Fruit fly (Drosophila melanogaster) whole organism, embryonic: ENCODE data around the gene CHES-1-like.

ENCODE experiments used
- Blimp-1 ChIP-seq: fragments of 200-800 bp; sonication (Bioruptor generic); optimal IDR thresholded peaks from 3 replicates; lab custom pipeline; 2018; ENCODE audit warnings: missing biosample characterization, missing genetic modification characterization, mild to moderate bottlenecking, moderate library complexity, missing genetic modification reagents
- C15 ChIP-seq: fragments of 200-800 bp; sonication (Bioruptor generic); IDR thresholded peaks from 3 replicates; pipeline ENCODE4 v1.3.6; 2022; ENCODE audit warnings: missing biosample characterization, missing genetic modification characterization
- CG10147 ChIP-seq: fragments of 200-800 bp; sonication (Bioruptor generic); optimal IDR thresholded peaks from 2 replicates; lab custom pipeline; 2019; ENCODE audit warnings: missing biosample characterization, mild to moderate bottlenecking, missing genetic modification characterization, moderate library complexity
- CG10209 ChIP-seq: fragments of 200-800 bp; sonication (Bioruptor generic); optimal IDR thresholded peaks from 3 replicates; lab custom pipeline; 2017; ENCODE audit warnings: missing biosample characterization, mild to moderate bottlenecking, missing genetic modification characterization, missing genetic modification reagents
- CG11085 ChIP-seq: fragments of 200-800 bp; sonication (Bioruptor generic); IDR thresholded peaks from 2 replicates; pipeline ENCODE4 v1.3.6; 2022; ENCODE audit warnings: missing biosample characterization, missing genetic modification characterization
- CG11247 ChIP-seq: fragments of 200-800 bp; sonication (Bioruptor generic); IDR thresholded peaks from 2 replicates; pipeline ENCODE4 v1.3.6; 2022; ENCODE audit warnings: missing biosample characterization, missing genetic modification characterization
- CG11695 ChIP-seq: fragments of 200-800 bp; sonication (Bioruptor generic); IDR thresholded peaks from 3 replicates; pipeline ENCODE4 v1.3.6; 2022; ENCODE audit warnings: missing biosample characterization, missing genetic modification characterization
- CG11723 ChIP-seq: fragments of 200-800 bp; sonication (Bioruptor generic); optimal IDR thresholded peaks from 2 replicates; lab custom pipeline; 2017; ENCODE audit warnings: missing biosample characterization, mild to moderate bottlenecking, missing genetic modification characterization
- CG14441 ChIP-seq: fragments of 200-800 bp; sonication (Bioruptor generic); IDR thresholded peaks from 2 replicates; pipeline ENCODE4 v1.3.6; 2022; ENCODE audit warnings: missing biosample characterization, missing genetic modification characterization
- CG14860 ChIP-seq: fragments of 200-800 bp; sonication (Bioruptor generic); IDR thresholded peaks from 3 replicates; pipeline ENCODE4 v1.3.6; 2022; ENCODE audit warnings: missing biosample characterization, missing genetic modification characterization; ENCODE audit not compliant: partially characterized antibody
- CG1603 ChIP-seq: fragments of 200-800 bp; sonication (Bioruptor generic); optimal IDR thresholded peaks from 2 replicates; lab custom pipeline; 2019; ENCODE audit warnings: missing biosample characterization, mild to moderate bottlenecking, missing genetic modification characterization, moderate library complexity
- CG17328 ChIP-seq: fragments of 200-800 bp; sonication (Bioruptor generic); IDR thresholded peaks from 2 replicates; pipeline ENCODE4 v1.3.6; 2022; ENCODE audit warnings: missing biosample characterization, missing genetic modification characterization
- CG2889 ChIP-seq: fragments of 200-800 bp; sonication (Bioruptor generic); IDR thresholded peaks from 3 replicates; pipeline ENCODE4 v1.3.6; 2022; ENCODE audit warnings: missing biosample characterization, missing genetic modification characterization
- CG31388 ChIP-seq: fragments of 200-800 bp; sonication (Bioruptor generic); optimal IDR thresholded peaks from 2 replicates; lab custom pipeline; 2016; ENCODE audit warnings: missing biosample characterization, missing genetic modification characterization
- CG4360 ChIP-seq: fragments of 200-800 bp; sonication (Bioruptor generic); IDR thresholded peaks from 2 replicates; pipeline ENCODE4 v1.3.6; 2022; ENCODE audit warnings: missing biosample characterization, missing genetic modification characterization
- CG4730 ChIP-seq: fragments of 200-800 bp; sonication (Bioruptor generic); IDR thresholded peaks from 2 replicates; pipeline ENCODE4 v1.3.6; 2022; ENCODE audit warnings: missing biosample characterization, missing genetic modification characterization
- CG6272 ChIP-seq: fragments of 200-800 bp; sonication (Bioruptor generic); IDR thresholded peaks from 2 replicates; pipeline ENCODE4 v1.3.6; 2022; ENCODE audit warnings: missing biosample characterization, missing genetic modification characterization
- CG7357 ChIP-seq: fragments of 200-800 bp; sonication (Bioruptor generic); IDR thresholded peaks from 3 replicates; pipeline ENCODE4 v1.3.6; 2022; ENCODE audit warnings: missing biosample characterization, missing genetic modification characterization
- CG7372 ChIP-seq: fragments of 200-800 bp; sonication (Bioruptor generic); IDR thresholded peaks from 2 replicates; pipeline ENCODE4 v1.3.6; 2022; ENCODE audit warnings: missing biosample characterization, missing genetic modification characterization
- CG9876 ChIP-seq: fragments of 200-800 bp; sonication (Bioruptor generic); optimal IDR thresholded peaks from 2 replicates; lab custom pipeline; 2016; ENCODE audit warnings: missing biosample characterization, missing genetic modification characterization
- D19B ChIP-seq: fragments of 200-800 bp; sonication (Bioruptor generic); optimal IDR thresholded peaks from 2 replicates; lab custom pipeline; 2017; ENCODE audit warnings: missing biosample characterization, mild to moderate bottlenecking, missing genetic modification characterization
- ERR ChIP-seq: fragments of 200-800 bp; sonication (Bioruptor generic); optimal IDR thresholded peaks from 2 replicates; lab custom pipeline; 2016; ENCODE audit warnings: missing biosample characterization, missing genetic modification characterization
- Ets65A ChIP-seq: fragments of 200-800 bp; sonication (Bioruptor generic); peaks from one replicate; lab custom pipeline; 2016; ENCODE audit warnings: missing biosample characterization, missing genetic modification characterization
- H2.0 ChIP-seq: fragments of 200-800 bp; sonication (Bioruptor generic); IDR thresholded peaks from 2 replicates; pipeline ENCODE4 v1.3.6; 2022; ENCODE audit warnings: missing biosample characterization, missing genetic modification characterization
- MTF-1 ChIP-seq: fragments of 200-800 bp; sonication (Bioruptor generic); optimal IDR thresholded peaks from 2 replicates; lab custom pipeline; 2018; ENCODE audit warnings: missing biosample characterization, mild to moderate bottlenecking, missing genetic modification characterization, borderline replicate concordance
- Med ChIP-seq: fragments of 200-800 bp; sonication (Bioruptor generic); peaks from one replicate; lab custom pipeline; 2016; ENCODE audit warnings: missing biosample characterization, missing genetic modification characterization, mild to moderate bottlenecking, inconsistent platforms, moderate library complexity
- Mrtf ChIP-seq: fragments of 200-800 bp; sonication (Bioruptor generic); IDR thresholded peaks from 3 replicates; pipeline ENCODE4 v1.3.6; 2022; ENCODE audit warnings: missing biosample characterization, missing genetic modification characterization
- NFAT ChIP-seq: fragments of 200-800 bp; sonication (Bioruptor generic); IDR thresholded peaks from 2 replicates; pipeline ENCODE4 v1.3.6; 2022; ENCODE audit warnings: missing biosample characterization, missing genetic modification characterization
- Oli ChIP-seq: fragments of 200-800 bp; sonication (Bioruptor generic); optimal IDR thresholded peaks from 2 replicates; lab custom pipeline; 2018; ENCODE audit warnings: missing biosample characterization, mild to moderate bottlenecking, missing genetic modification characterization, moderate library complexity
- PHDP ChIP-seq: fragments of 200-800 bp; sonication (Bioruptor generic); optimal IDR thresholded peaks from 3 replicates; lab custom pipeline; 2018; ENCODE audit warnings: missing biosample characterization, mild to moderate bottlenecking, missing genetic modification characterization, moderate library complexity
- Ravus ChIP-seq: fragments of 200-800 bp; sonication (Bioruptor generic); IDR thresholded peaks from 2 replicates; pipeline ENCODE4 v1.3.6; 2022; ENCODE audit warnings: missing biosample characterization, missing genetic modification characterization
- Taf1 ChIP-seq: fragments of 200-800 bp; sonication (Bioruptor generic); IDR thresholded peaks from 2 replicates; pipeline ENCODE4 v1.3.6; 2022; ENCODE audit warnings: missing biosample characterization, missing genetic modification characterization
- ac ChIP-seq: fragments of 200-800 bp; sonication (Bioruptor generic); optimal IDR thresholded peaks from 3 replicates; lab custom pipeline; 2017; ENCODE audit warnings: missing biosample characterization, mild to moderate bottlenecking, missing genetic modification characterization
- ap ChIP-seq: fragments of 200-800 bp; sonication (Bioruptor generic); IDR thresholded peaks from 2 replicates; pipeline ENCODE4 v1.3.6; 2022; ENCODE audit warnings: missing biosample characterization, missing genetic modification characterization
- ase ChIP-seq: fragments of 200-800 bp; sonication (Bioruptor generic); IDR thresholded peaks from 3 replicates; pipeline ENCODE4 v1.3.6; 2022; ENCODE audit warnings: missing biosample characterization, missing genetic modification characterization
- chinmo ChIP-seq: fragments of 200-800 bp; sonication (Bioruptor generic); IDR thresholded peaks from 4 replicates; pipeline ENCODE4 v1.3.6; 2022; ENCODE audit warnings: missing biosample characterization, missing genetic modification characterization; ENCODE audit not compliant: partially characterized antibody
- cwo ChIP-seq: fragments of 200-800 bp; sonication (Bioruptor generic); optimal IDR thresholded peaks from 3 replicates; lab custom pipeline; 2017; ENCODE audit warnings: missing biosample characterization, missing genetic modification characterization, mild to moderate bottlenecking, moderate library complexity, missing genetic modification reagents
- danr ChIP-seq: fragments of 200-800 bp; sonication (Bioruptor generic); IDR thresholded peaks from 2 replicates; pipeline ENCODE4 v1.3.6; 2022; ENCODE audit warnings: missing biosample characterization, missing genetic modification characterization
- emc ChIP-seq: fragments of 200-800 bp; sonication (Bioruptor generic); optimal IDR thresholded peaks from 2 replicates; lab custom pipeline; 2016; ENCODE audit warnings: missing biosample characterization, missing genetic modification characterization
- esg ChIP-seq: fragments of 200-800 bp; sonication (Bioruptor generic); conservative IDR thresholded peaks from 2 replicates; pipeline ENCODE4 v1.3.6; 2022; ENCODE audit warnings: missing biosample characterization, missing genetic modification characterization
- grau ChIP-seq: fragments of 200-800 bp; optimal IDR thresholded peaks from 3 replicates; lab custom pipeline; 2019; ENCODE audit warnings: missing biosample characterization, mild to moderate bottlenecking, missing genetic modification characterization, moderate library complexity
- ken ChIP-seq: fragments of 200-800 bp; sonication (Bioruptor generic); IDR thresholded peaks from 3 replicates; pipeline ENCODE4 v1.3.6; 2022; ENCODE audit warnings: missing biosample characterization, missing genetic modification characterization
- lab ChIP-seq: fragments of 200-800 bp; sonication (Bioruptor generic); optimal IDR thresholded peaks from 3 replicates; lab custom pipeline; 2017; ENCODE audit warnings: missing biosample characterization, missing genetic modification characterization, mild to moderate bottlenecking, moderate library complexity, missing genetic modification reagents
- pfk ChIP-seq: fragments of 200-800 bp; sonication (Bioruptor generic); optimal IDR thresholded peaks from 2 replicates; lab custom pipeline; 2018; ENCODE audit warnings: missing biosample characterization, mild to moderate bottlenecking, missing genetic modification characterization, moderate library complexity
- ranshi ChIP-seq: fragments of 200-800 bp; sonication (Bioruptor generic); IDR thresholded peaks from 2 replicates; pipeline ENCODE4 v1.3.6; 2022; ENCODE audit warnings: missing biosample characterization, missing genetic modification characterization
- toy ChIP-seq: fragments of 200-800 bp; sonication (Bioruptor generic); IDR thresholded peaks from 2 replicates; pipeline ENCODE4 v1.3.6; 2022; ENCODE audit warnings: missing biosample characterization, missing genetic modification characterization
- unpg ChIP-seq: fragments of 200-800 bp; sonication (Bioruptor generic); optimal IDR thresholded peaks from 3 replicates; lab custom pipeline; 2018; ENCODE audit warnings: missing biosample characterization, mild to moderate bottlenecking, missing genetic modification characterization, moderate library complexity
- zfh1 ChIP-seq: fragments of 200-800 bp; sonication (Bioruptor generic); IDR thresholded peaks from 3 replicates; pipeline ENCODE4 v1.3.6; 2022; ENCODE audit warnings: missing biosample characterization, missing genetic modification characterization

The CHES-1-like gene

dm6 chrX:7691221-7691914 lies 17.8 kb downstream of the CHES-1-like start (continued):
- 0 out of 3 replicates have a peak, but pooled peaks have one; percentile 25 for TF ChIP-seq Mrtf
- no peak for TF ChIP-seq toy (GFP tag; lab: Robert Waterston, UW)
- peak; percentile 68; the same call in 2 of the 4 replicates for TF ChIP-seq chinmo (GFP tag; lab: Robert Waterston, UW)
- TF ChIP-seq CG4730 (GFP tag; lab: Robert Waterston, UW), result 0 out of 2 replicates have a peak, but pooled peaks have one; percentile 4
- TF ChIP-seq emc (GFP tag; lab: Kevin White, UChicago), result no peak
- TF ChIP-seq NFAT, result peak; percentile 67
- TF ChIP-seq ken, result 0 out of 3 replicates have a peak, but pooled peaks have one; percentile 32
- TF ChIP-seq pfk (GFP tag; lab: Kevin White, UChicago), result no peak
- TF ChIP-seq CG11085 (GFP tag; lab: Robert Waterston, UW), result peak; percentile 45; the same call in 1 of the 2 replicates
- TF ChIP-seq PHDP (tag; lab: Kevin White, UChicago), result peak; percentile 29
- no peak for TF ChIP-seq CG14860 (GFP tag; lab: Robert Waterston, UW)
- peak; percentile 14 for TF ChIP-seq Oli (tag; lab: Kevin White, UChicago)
- no peak for TF ChIP-seq CG10209 (GFP tag; lab: Kevin White, UChicago)
- 0 out of 2 replicates have a peak, but pooled peaks have one; percentile 16 for TF ChIP-seq CG17328 (GFP tag; lab: Robert Waterston, UW)
- TF ChIP-seq unpg, result peak; percentile 36
- peak; percentile 40 for TF ChIP-seq CG7372 (GFP tag; lab: Robert Waterston, UW)
- peak; percentile 38; the same call in 1 of the 2 replicates for TF ChIP-seq esg (GFP tag; lab: Robert Waterston, UW)
- TF ChIP-seq CG11723 (GFP tag; lab: Kevin White, UChicago), result peak; percentile 31
- TF ChIP-seq ap (GFP tag; lab: Robert Waterston, UW), result peak; percentile 21; the same call in 1 of the 2 replicates
- TF ChIP-seq danr, result peak; percentile 18; the same call in 1 of the 2 replicates
- TF ChIP-seq Blimp-1 (GFP tag; lab: Kevin White, UChicago), result no peak
- 0 out of 3 replicates have a peak, but pooled peaks have one; percentile 5 for TF ChIP-seq C15 (GFP tag; lab: Robert Waterston, UW)
- peak; percentile 13 for TF ChIP-seq MTF-1 (GFP tag; lab: Kevin White, UChicago)
- TF ChIP-seq cwo (GFP tag; lab: Kevin White, UChicago), result peak; percentile 5
- TF ChIP-seq Ravus, result no peak; the same call in 1 of the 2 replicates
- peak; percentile 60 for TF ChIP-seq D19B (GFP tag; lab: Kevin White, UChicago)
- TF ChIP-seq ERR, result no peak
- peak; percentile 89 for TF ChIP-seq Ets65A (GFP tag; lab: Kevin White, UChicago)
- TF ChIP-seq CG4360 (GFP tag; lab: Robert Waterston, UW), result peak; percentile 34; the same call in 1 of the 2 replicates
- no peak for TF ChIP-seq ac
- TF ChIP-seq ranshi (GFP tag; lab: Robert Waterston, UW), result peak; percentile 55; the same call in 1 of the 2 replicates
- TF ChIP-seq CG6272 (GFP tag; lab: Robert Waterston, UW), result peak; percentile 38
- TF ChIP-seq ase (GFP tag; lab: Robert Waterston, UW), result 0 out of 3 replicates have a peak, but pooled peaks have one; percentile 49
- 0 out of 3 replicates have a peak, but pooled peaks have one; percentile 11 for TF ChIP-seq CG11695
- peak; percentile 8 for TF ChIP-seq CG1603
- TF ChIP-seq CG14441 (GFP tag; lab: Robert Waterston, UW), result peak; percentile 30; the same call in 1 of the 2 replicates
- TF ChIP-seq CG2889 (GFP tag; lab: Robert Waterston, UW), result 0 out of 3 replicates have a peak, but pooled peaks have one; percentile 28
- TF ChIP-seq H2.0 (GFP tag; lab: Robert Waterston, UW), result peak; percentile 66
- TF ChIP-seq CG31388, result no peak
- TF ChIP-seq CG9876, result no peak
- peak; percentile 69 for TF ChIP-seq Med (GFP tag; lab: Kevin White, UChicago)
- peak; percentile 41; the same call in 1 of the 3 replicates for TF ChIP-seq CG7357
- peak; percentile 59 for TF ChIP-seq CG11247 (GFP tag; lab: Robert Waterston, UW)
- peak; percentile 89 for TF ChIP-seq grau (tag; lab: Kevin White, UChicago)
- peak; percentile 50 for TF ChIP-seq lab (GFP tag; lab: Kevin White, UChicago)
- 0 out of 3 replicates have a peak, but pooled peaks have one; percentile 20 for TF ChIP-seq zfh1 (GFP tag; lab: Robert Waterston, UW)
- TF ChIP-seq CG10147 (GFP tag; lab: Kevin White, UChicago), result peak; percentile 37
- TF ChIP-seq Taf1, result peak; percentile 66
